Fruit fly (Drosophila melanogaster) whole organism, embryonic: ENCODE results near the gene miple1.

ENCODE experiments used
- B-H2 ChIP-seq: fragments of 200-800 bp; sonication (Bioruptor generic); optimal IDR thresholded peaks from 2 replicates; lab custom pipeline; 2018; ENCODE audit warnings: missing biosample characterization, mild to moderate bottlenecking, missing genetic modification characterization
- CG10209 ChIP-seq: fragments of 200-800 bp; sonication (Bioruptor generic); optimal IDR thresholded peaks from 3 replicates; lab custom pipeline; 2017; ENCODE audit warnings: missing biosample characterization, mild to moderate bottlenecking, missing genetic modification characterization, missing genetic modification reagents
- CG11560 ChIP-seq: fragments of 200-800 bp; sonication (Bioruptor generic); IDR thresholded peaks from 3 replicates; pipeline ENCODE4 v1.3.6; 2022; ENCODE audit warnings: missing biosample characterization, missing genetic modification characterization
- CG13287 ChIP-seq: fragments of 200-800 bp; sonication (Bioruptor generic); IDR thresholded peaks from 2 replicates; pipeline ENCODE4 v1.3.6; 2022; ENCODE audit warnings: missing biosample characterization, missing genetic modification characterization; ENCODE audit not compliant: partially characterized antibody
- CG14860 ChIP-seq: fragments of 200-800 bp; sonication (Bioruptor generic); IDR thresholded peaks from 3 replicates; pipeline ENCODE4 v1.3.6; 2022; ENCODE audit warnings: missing biosample characterization, missing genetic modification characterization; ENCODE audit not compliant: partially characterized antibody
- CG18011 ChIP-seq: fragments of 200-800 bp; sonication (Bioruptor generic); optimal IDR thresholded peaks from 2 replicates; lab custom pipeline; 2017; ENCODE audit warnings: missing biosample characterization, missing genetic modification characterization, mild to moderate bottlenecking, moderate library complexity, missing genotype
- CG18764 ChIP-seq: fragments of 200-800 bp; sonication (Bioruptor generic); optimal IDR thresholded peaks from 3 replicates; lab custom pipeline; 2016; ENCODE audit warnings: missing biosample characterization, missing genetic modification characterization
- CG2129 ChIP-seq: fragments of 200-800 bp; sonication (Bioruptor generic); IDR thresholded peaks from 2 replicates; pipeline ENCODE4 v1.3.6; 2022; ENCODE audit warnings: missing biosample characterization, missing genetic modification characterization; ENCODE audit not compliant: partially characterized antibody
- CG2199 ChIP-seq: fragments of 200-800 bp; sonication (Bioruptor generic); IDR thresholded peaks from 3 replicates; pipeline ENCODE4 v1.3.6; 2022; ENCODE audit warnings: missing biosample characterization, missing genetic modification characterization
- CG34422 ChIP-seq: fragments of 200-800 bp; sonication (Bioruptor generic); IDR thresholded peaks from 3 replicates; pipeline ENCODE4 v1.3.6; 2022; ENCODE audit warnings: missing biosample characterization, missing genetic modification characterization
- CG3838 ChIP-seq: fragments of 200-800 bp; sonication (Bioruptor generic); optimal IDR thresholded peaks from 3 replicates; lab custom pipeline; 2016; ENCODE audit warnings: missing biosample characterization, missing genetic modification characterization
- CG6175 ChIP-seq: fragments of 200-800 bp; sonication (Bioruptor generic); IDR thresholded peaks from 3 replicates; pipeline ENCODE4 v1.3.6; 2022; ENCODE audit warnings: missing biosample characterization, missing genetic modification characterization
- CG8290 ChIP-seq, 3 experiments: fragments of 200-800 bp; sonication (Bioruptor generic); optimal IDR thresholded peaks; 2 replicates each; lab custom pipeline; 2016 to 2019; ENCODE audit warnings: missing biosample characterization in 3 of 3, missing genetic modification characterization in 3 of 3, mild to moderate bottlenecking in 2 of 3, moderate library complexity in 1 of 3
- CkIIα-i1 ChIP-seq: fragments of 200-800 bp; sonication (Bioruptor generic); IDR thresholded peaks from 2 replicates; pipeline ENCODE4 v1.3.6; 2022; ENCODE audit warnings: missing biosample characterization, missing genetic modification characterization
- Dek ChIP-seq: fragments of 200-800 bp; sonication (Bioruptor generic); optimal IDR thresholded peaks from 3 replicates; lab custom pipeline; 2019; ENCODE audit warnings: missing biosample characterization, mild to moderate bottlenecking, missing genetic modification characterization, moderate library complexity
- E2f1 ChIP-seq: fragments of 200-800 bp; sonication (Bioruptor generic); IDR thresholded peaks from 2 replicates; pipeline ENCODE4 v1.3.6; 2022; ENCODE audit warnings: missing biosample characterization, missing genetic modification characterization
- HLH3B ChIP-seq: fragments of 200-800 bp; sonication (Bioruptor generic); IDR thresholded peaks from 2 replicates; pipeline ENCODE4 v1.3.6; 2022; ENCODE audit warnings: missing biosample characterization, missing genetic modification characterization
- Hr3 ChIP-seq: fragments of 200-800 bp; sonication (Bioruptor generic); optimal IDR thresholded peaks from 3 replicates; lab custom pipeline; 2016; ENCODE audit warnings: missing biosample characterization, missing genetic modification characterization
- Hr39 ChIP-seq: fragments of >200 bp; optimal IDR thresholded peaks from 2 replicates; lab custom pipeline; 2017
- Nf-YC ChIP-seq: fragments of 200-800 bp; optimal IDR thresholded peaks from 3 replicates; lab custom pipeline; 2019; ENCODE audit warnings: missing biosample characterization, mild to moderate bottlenecking, missing genetic modification characterization, moderate library complexity
- NfI ChIP-seq: fragments of 200-800 bp; sonication (Bioruptor generic); optimal IDR thresholded peaks from 3 replicates; lab custom pipeline; 2018; ENCODE audit warnings: missing biosample characterization, mild to moderate bottlenecking, missing genetic modification characterization, moderate library complexity
- Optix ChIP-seq: fragments of 200-800 bp; sonication (Bioruptor generic); IDR thresholded peaks from 3 replicates; pipeline ENCODE4 v1.3.6; 2022; ENCODE audit warnings: missing biosample characterization, missing genetic modification characterization
- PHDP ChIP-seq: fragments of 200-800 bp; sonication (Bioruptor generic); optimal IDR thresholded peaks from 3 replicates; lab custom pipeline; 2018; ENCODE audit warnings: missing biosample characterization, mild to moderate bottlenecking, missing genetic modification characterization, moderate library complexity
- Tbp ChIP-seq: fragments of >200 bp; optimal IDR thresholded peaks from 2 replicates; lab custom pipeline; 2018; ENCODE audit warnings: missing biosample characterization, missing genetic modification characterization
- Usf ChIP-seq: fragments of 200-800 bp; sonication (Bioruptor generic); optimal IDR thresholded peaks from 2 replicates; lab custom pipeline; 2017; ENCODE audit warnings: missing genotype, missing biosample characterization, missing genetic modification characterization
- YL-1 ChIP-seq: fragments of 200-800 bp; sonication (Bioruptor generic); optimal IDR thresholded peaks from 3 replicates; lab custom pipeline; 2017; ENCODE audit warnings: missing biosample characterization, mild to moderate bottlenecking, missing genetic modification characterization
- bsh ChIP-seq, 2 experiments: fragments of 200-800 bp; sonication (Bioruptor generic); optimal IDR thresholded peaks; 2 replicates each; lab custom pipeline; 2017 to 2018; ENCODE audit warnings: mild to moderate bottlenecking in 2 of 2, missing biosample characterization in 2 of 2, missing genetic modification characterization in 2 of 2, moderate library complexity in 1 of 2
- caup ChIP-seq: fragments of 200-800 bp; sonication (Bioruptor generic); optimal IDR thresholded peaks from 3 replicates; lab custom pipeline; 2017; ENCODE audit warnings: missing biosample characterization, mild to moderate bottlenecking, missing genetic modification characterization, moderate library complexity; ENCODE audit not compliant: severe bottlenecking
- crp ChIP-seq, 2 experiments: fragments of 200-800 bp; sonication (Bioruptor generic); optimal IDR thresholded peaks; 2 replicates in 1 of 2; 3 replicates in 1 of 2; lab custom pipeline; 2017; ENCODE audit warnings: missing biosample characterization in 2 of 2, missing genetic modification characterization in 2 of 2, mild to moderate bottlenecking in 1 of 2, moderate library complexity in 1 of 2
- gcm ChIP-seq: fragments of 200-800 bp; sonication (Bioruptor generic); optimal IDR thresholded peaks from 2 replicates; lab custom pipeline; 2019; ENCODE audit warnings: missing biosample characterization, mild to moderate bottlenecking, missing genetic modification characterization, moderate library complexity
- hkb ChIP-seq, 2 experiments: fragments of 200-800 bp in 1 of 2; fragments of >200 bp in 1 of 2; sonication (Bioruptor generic) in 1 of 2; IDR thresholded peaks in 1 of 2; optimal IDR thresholded peaks in 1 of 2; 2 replicates each; pipeline versions ENCODE4 v1.3.6 to Lab custom; 2017 to 2022; ENCODE audit warnings: missing biosample characterization in 1 of 2, missing genetic modification characterization in 1 of 2
- mam ChIP-seq: fragments of 200-800 bp; sonication (Bioruptor generic); optimal IDR thresholded peaks from 3 replicates; lab custom pipeline; 2016; ENCODE audit warnings: missing biosample characterization, missing genetic modification characterization
- odd ChIP-seq: fragments of 200-800 bp; sonication (Bioruptor generic); optimal IDR thresholded peaks from 2 replicates; lab custom pipeline; 2017; ENCODE audit warnings: missing biosample characterization, mild to moderate bottlenecking, missing genetic modification characterization
- pfk ChIP-seq: fragments of 200-800 bp; sonication (Bioruptor generic); optimal IDR thresholded peaks from 2 replicates; lab custom pipeline; 2018; ENCODE audit warnings: missing biosample characterization, mild to moderate bottlenecking, missing genetic modification characterization, moderate library complexity
- pho ChIP-seq: fragments of 200-800 bp; sonication (Bioruptor generic); optimal IDR thresholded peaks from 2 replicates; lab custom pipeline; 2016; ENCODE audit warnings: missing biosample characterization, missing genetic modification characterization
- ranshi ChIP-seq: fragments of 200-800 bp; sonication (Bioruptor generic); IDR thresholded peaks from 2 replicates; pipeline ENCODE4 v1.3.6; 2022; ENCODE audit warnings: missing biosample characterization, missing genetic modification characterization
- ro ChIP-seq: fragments of 200-800 bp; sonication (Bioruptor generic); IDR thresholded peaks from 2 replicates; pipeline ENCODE4 v1.3.6; 2022; ENCODE audit warnings: missing biosample characterization, missing genetic modification characterization
- sc ChIP-seq, 3 experiments: fragments of >200 bp in 2 of 3; fragments of 200-800 bp in 1 of 3; sonication (Bioruptor generic) in 1 of 3; optimal IDR thresholded peaks; 2 replicates in 2 of 3; 3 replicates in 1 of 3; lab custom pipeline; 2017; ENCODE audit warnings: mild to moderate bottlenecking in 1 of 3, missing biosample characterization in 1 of 3, missing genetic modification characterization in 1 of 3, missing genetic modification reagents in 1 of 3
- scrt ChIP-seq: fragments of 200-800 bp; sonication (Bioruptor generic); optimal IDR thresholded peaks from 2 replicates; lab custom pipeline; 2018; ENCODE audit warnings: missing biosample characterization, mild to moderate bottlenecking, missing genetic modification characterization, moderate library complexity
- ssp ChIP-seq: fragments of 200-800 bp; sonication (Bioruptor generic); IDR thresholded peaks from 2 replicates; pipeline ENCODE4 v1.3.6; 2022; ENCODE audit warnings: missing biosample characterization, missing genetic modification characterization
- stwl ChIP-seq: fragments of 200-800 bp; sonication (Bioruptor generic); optimal IDR thresholded peaks from 3 replicates; lab custom pipeline; 2018; ENCODE audit warnings: missing biosample characterization, mild to moderate bottlenecking, missing genetic modification characterization, moderate library complexity
- tio ChIP-seq: fragments of 200-800 bp; sonication (Bioruptor generic); optimal IDR thresholded peaks from 2 replicates; lab custom pipeline; 2017; ENCODE audit warnings: missing biosample characterization, missing genetic modification characterization, inconsistent platforms
- tup ChIP-seq: fragments of 200-800 bp; sonication (Bioruptor generic); optimal IDR thresholded peaks from 2 replicates; lab custom pipeline; 2016; ENCODE audit warnings: missing biosample characterization, mild to moderate bottlenecking, missing genetic modification characterization, moderate library complexity
- twi ChIP-seq: fragments of 200-800 bp; optimal IDR thresholded peaks from 2 replicates; lab custom pipeline; 2019; ENCODE audit warnings: missing biosample characterization, mild to moderate bottlenecking, missing genetic modification characterization, moderate library complexity
- unpg ChIP-seq: fragments of 200-800 bp; sonication (Bioruptor generic); optimal IDR thresholded peaks from 3 replicates; lab custom pipeline; 2018; ENCODE audit warnings: missing biosample characterization, mild to moderate bottlenecking, missing genetic modification characterization, moderate library complexity
- wdn ChIP-seq: fragments of 200-800 bp; sonication (Bioruptor generic); IDR thresholded peaks from 2 replicates; pipeline ENCODE4 v1.3.6; 2022; ENCODE audit warnings: missing biosample characterization, missing genetic modification characterization
- yki ChIP-seq: fragments of >200 bp; optimal IDR thresholded peaks from 3 replicates; lab custom pipeline; 2018

Gene miple1

DNA sequence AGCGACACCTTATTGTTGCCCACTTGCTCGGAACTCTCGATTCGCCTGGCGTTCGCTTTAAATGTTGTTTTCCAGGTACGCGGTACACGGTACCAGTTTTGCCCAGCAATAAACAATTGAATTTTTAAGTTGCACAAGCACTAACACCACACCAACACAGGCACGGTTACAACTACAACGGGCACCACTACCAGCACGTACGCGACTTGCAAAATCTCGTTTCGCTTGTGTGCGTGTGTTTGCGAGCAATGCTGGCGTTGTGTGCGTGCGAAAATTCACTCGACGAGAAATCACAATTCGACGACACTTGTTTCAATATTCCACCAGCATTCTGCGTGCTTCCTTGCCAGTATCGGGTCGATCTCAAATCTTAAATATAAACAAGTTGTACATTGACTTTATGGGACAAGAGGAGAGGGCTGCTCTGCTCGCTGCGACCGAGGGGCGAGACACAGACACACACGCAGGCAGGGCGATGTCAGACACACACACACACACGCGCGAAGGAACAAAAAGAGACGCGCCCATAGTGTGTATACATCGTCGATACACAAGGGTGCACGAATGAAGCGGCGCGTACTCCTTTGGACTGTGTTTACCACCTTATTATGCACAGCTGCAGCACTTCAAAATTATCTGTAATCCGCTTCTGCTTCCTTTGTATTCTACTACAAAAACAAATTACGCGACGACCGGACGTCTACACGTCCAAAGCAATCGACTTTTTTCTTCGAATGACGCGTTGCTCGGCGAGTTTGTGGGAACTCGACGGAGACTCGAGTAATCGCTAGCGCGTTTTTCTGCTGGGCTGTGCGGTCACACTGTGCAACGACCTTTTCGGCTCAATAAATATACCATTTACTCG lies 52.3 kb downstream of the miple1 start, which contains the start of gene fwd (continued):
- peak; percentile 51 for TF ChIP-seq pfk (GFP tag; lab: Kevin White, UChicago)
- TF ChIP-seq twi: peak; percentile 47
- TF ChIP-seq CG18011: no peak
- no peak for TF ChIP-seq CkIIα-i1
- TF ChIP-seq wdn (GFP tag; lab: Robert Waterston, UW): no peak
- no peak for TF ChIP-seq Hr39 (lab: Kevin White, UChicago)
- TF ChIP-seq CG14860 (GFP tag; lab: Robert Waterston, UW): no peak
- no peak for TF ChIP-seq hkb (optimal IDR thresholded peaks at IDR 0.05; lab: Kevin White, UChicago)
- no peak for TF ChIP-seq hkb (GFP tag; IDR thresholded peaks at IDR 0.05; lab: Robert Waterston, UW)
- TF ChIP-seq Tbp: no peak
- TF ChIP-seq Usf (GFP tag; lab: Kevin White, UChicago): no peak
- TF ChIP-seq Nf-YC (tag; lab: Kevin White, UChicago): peak; percentile 61
- no peak for TF ChIP-seq ranshi
- TF ChIP-seq HLH3B (GFP tag; lab: Robert Waterston, UW): no peak
- TF ChIP-seq CG11560 (tag; lab: Robert Waterston, UW): no peak
- TF ChIP-seq CG2129: no peak
- TF ChIP-seq CG10209: no peak
- TF ChIP-seq scrt (GFP tag; lab: Kevin White, UChicago): peak; percentile 63
- TF ChIP-seq B-H2 (GFP tag; lab: Kevin White, UChicago): peak; percentile 39
- peak; percentile 72; the same call in 1 of the 3 replicates for TF ChIP-seq CG34422 (GFP tag; lab: Robert Waterston, UW)
- TF ChIP-seq pho (GFP tag; lab: Kevin White, UChicago): peak; percentile 14
- TF ChIP-seq CG2199 (GFP tag; lab: Robert Waterston, UW): peak; percentile 40; the same call in 1 of the 3 replicates
- TF ChIP-seq CG3838 (GFP tag; lab: Kevin White, UChicago): no peak
- no peak for TF ChIP-seq Optix (GFP tag; lab: Robert Waterston, UW)
- peak; percentile 12 for TF ChIP-seq Dek (tag; lab: Kevin White, UChicago)
- TF ChIP-seq CG18764 (GFP tag; lab: Kevin White, UChicago): peak; percentile 65
- TF ChIP-seq mam (GFP tag; lab: Kevin White, UChicago): peak; percentile 14
- TF ChIP-seq odd (GFP tag; lab: Kevin White, UChicago): peak; percentile 48
- no peak for TF ChIP-seq sc (optimal IDR thresholded peaks at IDR 0.05; lab: Kevin White, UChicago)
- no peak for TF ChIP-seq sc (GFP tag; optimal IDR thresholded peaks at IDR 0.05; lab: Kevin White, UChicago)
- TF ChIP-seq caup: peak; percentile 59
- TF ChIP-seq tup (GFP tag; lab: Kevin White, UChicago): no peak
- peak; percentile 67 for TF ChIP-seq stwl (tag; lab: Kevin White, UChicago)
- peak; percentile 26 for TF ChIP-seq unpg (GFP tag; lab: Kevin White, UChicago)
- TF ChIP-seq NfI (GFP tag; lab: Kevin White, UChicago): peak; percentile 26
- no peak for TF ChIP-seq E2f1 (GFP tag; lab: Robert Waterston, UW)
- TF ChIP-seq tio (GFP tag; lab: Kevin White, UChicago): no peak
- peak in 1 of 2 experiments; percentile 28 for TF ChIP-seq bsh (GFP tag; optimal IDR thresholded peaks at IDR 0.05; lab: Kevin White, UChicago)
- TF ChIP-seq yki (lab: Kevin White, UChicago): no peak
- TF ChIP-seq gcm (GFP tag; lab: Kevin White, UChicago): no peak
- TF ChIP-seq CG13287 (GFP tag; lab: Robert Waterston, UW): no peak; the same call in 1 of the 2 replicates
- TF ChIP-seq ro: no peak
- TF ChIP-seq PHDP: no peak
- TF ChIP-seq Hr3 (GFP tag; lab: Kevin White, UChicago): no peak
- TF ChIP-seq CG8290 (GFP tag; optimal IDR thresholded peaks at IDR 0.05; lab: Kevin White, UChicago): peak; percentile 61
- TF ChIP-seq CG8290 (tag; optimal IDR thresholded peaks at IDR 0.05; lab: Kevin White, UChicago): peak; percentile 77 to 81
- TF ChIP-seq YL-1 (GFP tag; lab: Kevin White, UChicago): peak; percentile 97
- TF ChIP-seq crp (GFP tag; optimal IDR thresholded peaks at IDR 0.05; lab: Kevin White, UChicago): peak in 1 of 2 experiments; percentile 29
- TF ChIP-seq CG6175 (GFP tag; lab: Robert Waterston, UW): no peak
- TF ChIP-seq ssp: peak; percentile 15; the same call in 1 of the 2 replicates
